Fruit fly (Drosophila melanogaster) whole organism, pupa: Measurements from ENCODE around the gene Adk2.

ENCODE experiments used
- CG10348 ChIP-seq: fragments of 200-800 bp; sonication (Bioruptor generic); IDR thresholded peaks from 2 replicates; pipeline ENCODE4 v1.3.6; 2022; ENCODE audit warnings: missing biosample characterization, missing genetic modification characterization
- CG12605 ChIP-seq: fragments of 200-800 bp; sonication (Bioruptor generic); IDR thresholded peaks from 2 replicates; pipeline ENCODE4 v1.3.6; 2022; ENCODE audit warnings: missing biosample characterization, missing genetic modification characterization
- CG14655 ChIP-seq: fragments of 200-800 bp; sonication (Bioruptor generic); optimal IDR thresholded peaks from 3 replicates; lab custom pipeline; 2017; ENCODE audit warnings: mild to moderate bottlenecking, missing biosample characterization, missing genetic modification reagents, missing genetic modification characterization
- CG17806 ChIP-seq: fragments of 200-800 bp; sonication (Bioruptor generic); optimal IDR thresholded peaks from 2 replicates; lab custom pipeline; 2018; ENCODE audit warnings: missing biosample characterization, mild to moderate bottlenecking, missing genetic modification characterization, moderate library complexity
- CG34367 ChIP-seq: fragments of 200-800 bp; sonication (Bioruptor generic); optimal IDR thresholded peaks from 2 replicates; lab custom pipeline; 2018; ENCODE audit warnings: missing biosample characterization, mild to moderate bottlenecking, missing genetic modification characterization
- CG4496 ChIP-seq: fragments of 200-800 bp; sonication (Bioruptor generic); IDR thresholded peaks from 3 replicates; pipeline ENCODE4 v1.3.6; 2022; ENCODE audit warnings: missing biosample characterization, missing genetic modification characterization
- CG8159 ChIP-seq: fragments of 200-800 bp; sonication (Bioruptor generic); optimal IDR thresholded peaks from 3 replicates; lab custom pipeline; 2018; ENCODE audit warnings: missing biosample characterization, mild to moderate bottlenecking, missing genetic modification characterization, moderate library complexity
- D1 ChIP-seq: fragments of 200-800 bp; sonication (Bioruptor generic); optimal IDR thresholded peaks from 2 replicates; lab custom pipeline; 2018; ENCODE audit warnings: missing biosample characterization, mild to moderate bottlenecking, missing genetic modification characterization, moderate library complexity
- EcR ChIP-seq: fragments of 200-800 bp; sonication (Bioruptor generic); optimal IDR thresholded peaks from 3 replicates; lab custom pipeline; 2019; ENCODE audit warnings: missing biosample characterization, missing genetic modification characterization, mild to moderate bottlenecking, moderate library complexity, missing genetic modification reagents
- Ets98B ChIP-seq: fragments of 200-800 bp; sonication (Bioruptor generic); IDR thresholded peaks from 2 replicates; pipeline ENCODE4 v1.3.6; 2022; ENCODE audit warnings: missing biosample characterization, missing genetic modification characterization
- fd96Ca ChIP-seq: fragments of 200-800 bp; sonication (Bioruptor generic); IDR thresholded peaks from 3 replicates; pipeline ENCODE4 v1.3.6; 2022; ENCODE audit warnings: missing biosample characterization, missing genetic modification characterization

- TF ChIP-seq CG4496 = no peak
- no peak for TF ChIP-seq CG14655
- TF ChIP-seq Ets98B = no peak
- TF ChIP-seq CG34367 (tag; lab: Kevin White, UChicago) = no peak
- no peak for TF ChIP-seq CG10348 (GFP tag; lab: Robert Waterston, UW)
- no peak for TF ChIP-seq CG17806 (tag; lab: Kevin White, UChicago)
- no peak for TF ChIP-seq CG8159 (tag; lab: Kevin White, UChicago)
- TF ChIP-seq EcR = no peak
- no peak for TF ChIP-seq fd96Ca (GFP tag; lab: Robert Waterston, UW)
- no peak for TF ChIP-seq CG12605
- TF ChIP-seq D1 (tag; lab: Kevin White, UChicago) = no peak
Measured at dm6 chr3L:13026337-13026736, 3.8 kb upstream of the Adk2 start, which contains the start of gene Zmynd10.
